Worm (Caenorhabditis elegans): ENCODE data around the gene cest-10.

cest-10 gene

ce11 chrIV:7222088-7222487 is 41.7 kb downstream of the cest-10 start:
- TF ChIP-seq pha-4 (tag; optimal IDR thresholded peaks at IDR 0.05) (no peak), fkh-10 (GFP tag; optimal IDR thresholded peaks at IDR 0.05) (peak; percentile 18), hmg-11 (tag; optimal IDR thresholded peaks at IDR 0.05) (no peak)

ce11 chrIV:7227072-7227471 is 46.7 kb downstream of the cest-10 start, which contains the start of gene R13A1.10:
Gene R13A1.10 (minus strand): TSS chrIV:7227172.
- no peak for TF ChIP-seq elt-1 (tag; optimal IDR thresholded peaks at IDR 0.05)
- no peak for TF ChIP-seq elt-2 (tag; optimal IDR thresholded peaks at IDR 0.05)
- TF ChIP-seq ztf-11 (tag; optimal IDR thresholded peaks at IDR 0.05), result no peak
- TF ChIP-seq fkh-2 (tag; optimal IDR thresholded peaks at IDR 0.05), result no peak
- TF ChIP-seq unc-62 (GFP tag; optimal IDR thresholded peaks at IDR 0.05), result no peak
- no peak for TF ChIP-seq nhr-12 (tag; optimal IDR thresholded peaks at IDR 0.05)
- TF ChIP-seq snpc-4 (tag; optimal IDR thresholded peaks at IDR 0.05), result no peak
- TF ChIP-seq pqm-1 (tag; optimal IDR thresholded peaks at IDR 0.05), result no peak
- no peak for TF ChIP-seq nhr-43 (tag; optimal IDR thresholded peaks at IDR 0.05; ENCODE audit: poor library complexity, severe bottlenecking)
- no peak for TF ChIP-seq tbx-2 (tag; optimal IDR thresholded peaks at IDR 0.05)
- TF ChIP-seq sea-2 (GFP tag; optimal IDR thresholded peaks at IDR 0.05), result no peak
- no peak for TF ChIP-seq elt-3 (tag; optimal IDR thresholded peaks at IDR 0.05)
- no peak for TF ChIP-seq fos-1 (tag; optimal IDR thresholded peaks at IDR 0.05)

ce11 chrIV:7228208-7228607 is 47.9 kb downstream of the cest-10 start, which contains the start of gene D2024.5:
Gene D2024.5 (minus strand): TSS chrIV:7228308.
- TF ChIP-seq ceh-9 (tag; optimal IDR thresholded peaks at IDR 0.05), result no peak
- no peak for TF ChIP-seq nhr-76 (tag; optimal IDR thresholded peaks at IDR 0.05)
- no peak for TF ChIP-seq fkh-2 (tag; optimal IDR thresholded peaks at IDR 0.05)
- no peak for TF ChIP-seq sea-2 (GFP tag; optimal IDR thresholded peaks at IDR 0.05)
- TF ChIP-seq jun-1 (tag; optimal IDR thresholded peaks at IDR 0.05), result no peak
- TF ChIP-seq pha-4 (tag; optimal IDR thresholded peaks at IDR 0.05), result no peak
- TF ChIP-seq nhr-237 (tag; optimal IDR thresholded peaks at IDR 0.05), result no peak
- TF ChIP-seq ztf-11 (tag; optimal IDR thresholded peaks at IDR 0.05), result no peak
- TF ChIP-seq fkh-10 (GFP tag; optimal IDR thresholded peaks at IDR 0.05), result no peak
- TF ChIP-seq elt-3 (tag; optimal IDR thresholded peaks at IDR 0.05), result no peak
- TF ChIP-seq egl-27 (tag; optimal IDR thresholded peaks at IDR 0.05), result no peak
- TF ChIP-seq ceh-16 (tag; optimal IDR thresholded peaks at IDR 0.05), result no peak
- TF ChIP-seq R02D3.7 (tag; optimal IDR thresholded peaks at IDR 0.05), result no peak
- no peak for TF ChIP-seq hmg-11 (tag; optimal IDR thresholded peaks at IDR 0.05)
- no peak for TF ChIP-seq lin-15B (tag; optimal IDR thresholded peaks at IDR 0.05)
- TF ChIP-seq aly-2 (tag; optimal IDR thresholded peaks at IDR 0.05), result no peak

- TF ChIP-seq nhr-12 (tag; optimal IDR thresholded peaks at IDR 0.05), result no peak
- TF ChIP-seq ceh-82 (tag; optimal IDR thresholded peaks at IDR 0.05), result peak; percentile 35
- peak; percentile 53 for TF ChIP-seq pqm-1 (tag; optimal IDR thresholded peaks at IDR 0.05)
- TF ChIP-seq pha-4 (tag; optimal IDR thresholded peaks at IDR 0.05), result peak; percentile 92
- TF ChIP-seq nhr-23 (tag; optimal IDR thresholded peaks at IDR 0.05), result peak; percentile 82
- TF ChIP-seq unc-62 (GFP tag; optimal IDR thresholded peaks at IDR 0.05), result no peak
- peak; percentile 44 for TF ChIP-seq nhr-25 (tag; optimal IDR thresholded peaks at IDR 0.05)
- no peak for TF ChIP-seq fkh-10 (GFP tag; optimal IDR thresholded peaks at IDR 0.05)
- TF ChIP-seq hmg-11 (tag; optimal IDR thresholded peaks at IDR 0.05), result peak; percentile 72
- TF ChIP-seq lin-15B (tag; optimal IDR thresholded peaks at IDR 0.05), result peak; percentile 88
- TF ChIP-seq egl-5 (tag; optimal IDR thresholded peaks at IDR 0.05), result peak; percentile 52
- TF ChIP-seq nhr-11 (tag; optimal IDR thresholded peaks at IDR 0.05), result no peak
- TF ChIP-seq fos-1 (tag; optimal IDR thresholded peaks at IDR 0.05), result peak; percentile 50
- peak; percentile 73 for TF ChIP-seq ceh-28 (tag; optimal IDR thresholded peaks at IDR 0.05)
- TF ChIP-seq nfya-1 (tag; optimal IDR thresholded peaks at IDR 0.05; ENCODE audit: insufficient read depth), result peak; percentile 68
- TF ChIP-seq elt-1 (tag; optimal IDR thresholded peaks at IDR 0.05), result no peak
- TF ChIP-seq tbx-2 (tag; optimal IDR thresholded peaks at IDR 0.05), result no peak
- no peak for TF ChIP-seq skn-1 (tag; optimal IDR thresholded peaks at IDR 0.05)
- TF ChIP-seq jun-1 (tag; optimal IDR thresholded peaks at IDR 0.05), result peak; percentile 28
- peak; percentile 33 for TF ChIP-seq elt-2 (tag; optimal IDR thresholded peaks at IDR 0.05)
- no peak for TF ChIP-seq lsy-12 (tag; optimal IDR thresholded peaks at IDR 0.05)
- TF ChIP-seq snpc-4 (tag; optimal IDR thresholded peaks at IDR 0.05), result peak; percentile 80
- no peak for TF ChIP-seq mdl-1 (tag; optimal IDR thresholded peaks at IDR 0.05)
Measured at ce11 chrIV:7230198-7230597, 49.8 kb downstream of the cest-10 start, which contains the start of gene cap-1. Gene cap-1 (minus strand): TSS chrIV:7230223.

Measured in whole organism, L3 larva.